Worm (Caenorhabditis elegans): ENCODE data around the gene emb-5.
"Not testable (repeated sequence)": the region's sequence is repeated elsewhere in the genome, so short reads cannot be mapped to it uniquely, and the experiment has no call there.

The emb-5 gene

DNA sequence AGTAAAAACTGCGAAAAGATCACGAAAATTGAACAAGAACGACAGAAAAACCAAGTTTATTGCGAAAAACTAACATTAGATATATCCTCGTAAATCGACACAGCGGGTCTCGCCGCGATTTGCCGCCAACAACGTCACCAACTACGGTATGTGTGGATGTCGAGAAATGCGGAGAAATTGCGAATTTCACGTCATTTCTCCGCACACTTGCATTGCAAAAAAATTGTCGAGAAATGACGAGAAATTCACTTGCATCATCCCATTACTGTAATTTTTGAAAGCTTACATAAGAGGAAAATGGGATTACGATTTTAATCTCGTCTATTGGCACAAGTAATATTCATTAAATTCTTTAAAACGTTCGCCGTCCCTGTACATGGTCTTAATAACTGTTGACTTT, 32.1 kb upstream of the emb-5 start (continued):
- TF ChIP-seq rcor-1 (GFP tag; IDR thresholded peaks at IDR 0.05) = peak; percentile 55

DNA sequence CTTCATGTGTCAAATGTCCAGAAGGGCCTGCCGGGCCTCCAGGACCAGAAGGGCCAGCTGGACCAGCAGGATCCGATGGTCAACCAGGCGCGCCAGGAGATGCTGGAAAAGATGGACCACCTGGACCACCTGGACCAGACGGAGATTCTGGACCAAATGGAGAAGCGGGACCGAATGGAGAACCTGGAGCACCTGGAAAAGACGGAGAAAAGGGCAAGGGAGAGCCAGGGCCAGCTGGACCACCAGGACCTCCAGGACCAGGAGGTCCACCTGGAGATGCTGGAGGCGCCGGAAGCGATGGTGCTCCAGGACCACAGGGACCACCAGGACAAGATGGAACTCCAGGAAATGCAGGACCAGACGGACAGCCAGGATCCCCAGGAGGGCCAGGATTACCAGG, 28.2 kb upstream of the emb-5 start:
- TF ChIP-seq unc-130 (GFP tag; optimal IDR thresholded peaks at IDR 0.05) = no peak
- TF ChIP-seq Y53F4B.3 (GFP tag; IDR thresholded peaks at IDR 0.05) = no peak
- no peak for TF ChIP-seq lir-1 (GFP tag; conservative IDR thresholded peaks at IDR 0.05)
- peak; percentile 93 for TF ChIP-seq zfh-2 (GFP tag; conservative IDR thresholded peaks at IDR 0.05)
- TF ChIP-seq cebp-2 (GFP tag; IDR thresholded peaks at IDR 0.05) = no peak
- peak; percentile 90 for TF ChIP-seq egrh-3 (GFP tag; IDR thresholded peaks at IDR 0.05)
- TF ChIP-seq repo-1 (tag; optimal IDR thresholded peaks at IDR 0.05) = no peak

DNA sequence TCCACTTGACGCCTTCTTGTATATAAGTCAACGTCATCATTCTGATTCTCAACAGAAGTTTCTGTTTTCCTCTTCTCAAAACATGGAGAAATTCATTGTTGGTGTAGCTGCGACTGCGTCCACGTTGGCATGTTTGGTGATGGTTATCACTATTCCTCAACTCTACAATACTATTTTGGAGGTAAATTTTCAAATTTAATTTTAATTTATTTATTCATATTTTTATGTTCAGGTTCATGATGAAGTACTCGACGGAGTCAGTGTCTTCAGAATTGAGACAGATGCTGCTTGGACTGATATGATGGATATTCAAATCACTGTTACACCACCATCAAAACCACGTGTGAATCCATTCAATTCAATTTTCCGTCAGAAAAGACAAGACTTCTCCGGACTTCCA, 27.6 kb upstream of the emb-5 start, which contains the start of gene col-89:
Gene col-89 (plus strand): TSS at position 19 of the 400 bp plus-strand sequence.
- TF ChIP-seq fkh-3 (tag; optimal IDR thresholded peaks at IDR 0.05) = no peak
- no peak for TF ChIP-seq F23B12.7 (tag; optimal IDR thresholded peaks at IDR 0.05; ENCODE audit: insufficient read depth)
- no peak for TF ChIP-seq him-1 (tag; optimal IDR thresholded peaks at IDR 0.05)
- no peak for TF ChIP-seq ccch-3 (GFP tag; optimal IDR thresholded peaks at IDR 0.05)
- TF ChIP-seq lin-35 (GFP tag; optimal IDR thresholded peaks at IDR 0.05) = no peak
- TF ChIP-seq rcor-1 (GFP tag; IDR thresholded peaks at IDR 0.05) = no peak
- no peak for TF ChIP-seq unc-62 (GFP tag; optimal IDR thresholded peaks at IDR 0.05)

DNA sequence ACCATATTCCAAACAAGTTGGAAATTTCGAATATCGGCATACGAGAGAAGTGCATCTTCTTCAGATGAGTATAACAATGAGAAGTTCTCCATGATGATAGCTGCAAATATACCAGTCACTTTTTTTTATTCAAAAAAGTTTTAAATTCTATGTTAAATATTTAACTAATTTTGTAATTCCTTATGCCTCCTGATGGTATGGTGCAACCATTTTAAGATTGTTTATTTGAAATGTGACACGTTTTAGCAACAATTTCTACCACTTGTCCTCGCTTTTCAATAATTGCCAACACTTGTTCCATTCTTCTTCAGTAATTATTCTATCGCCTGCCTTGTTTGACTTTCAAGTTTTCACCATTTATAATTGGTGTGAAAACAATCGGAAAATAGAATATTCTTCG, 25.5 kb upstream of the emb-5 start, which contains the start of gene F17C8.6:
Gene F17C8.6 (minus strand): TSS at position 101 of the 400 bp plus-strand sequence.
- TF ChIP-seq atf-7 (tag; optimal IDR thresholded peaks at IDR 0.05) = no peak
- no peak for TF ChIP-seq Y56A3A.18 (GFP tag; IDR thresholded peaks at IDR 0.05)
- no peak for TF ChIP-seq egl-44 (GFP tag; IDR thresholded peaks at IDR 0.05)
- TF ChIP-seq sdz-38 (tag; optimal IDR thresholded peaks at IDR 0.05) = no peak

DNA sequence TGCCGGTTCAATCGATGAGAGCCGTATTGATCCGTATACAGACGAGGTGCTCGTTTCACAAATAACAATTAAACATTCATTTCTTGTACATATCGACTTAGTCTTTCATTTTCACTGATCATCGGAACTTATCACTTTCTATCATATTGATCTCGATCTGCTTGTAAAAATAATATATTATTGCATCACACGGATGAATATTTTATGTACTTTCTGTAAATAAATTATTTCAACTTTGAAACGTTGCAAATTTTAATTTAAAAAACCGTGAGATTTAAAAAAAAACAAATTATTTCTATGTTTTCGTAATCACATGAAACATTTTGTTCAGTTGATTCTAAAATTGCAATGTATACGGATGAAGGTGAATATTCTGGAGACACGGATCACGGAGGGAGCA, 22.1 kb upstream of the emb-5 start, which contains the start of gene twk-6:
Gene twk-6 (plus strand): TSS at position 301 of the 400 bp plus-strand sequence.
- not testable (repeated sequence) for TF ChIP-seq hmg-20 (GFP tag; IDR thresholded peaks at IDR 0.05); Y95B8A.8 (GFP tag; IDR thresholded peaks at IDR 0.05); attf-3 (GFP tag; conservative IDR thresholded peaks at IDR 0.05)

DNA sequence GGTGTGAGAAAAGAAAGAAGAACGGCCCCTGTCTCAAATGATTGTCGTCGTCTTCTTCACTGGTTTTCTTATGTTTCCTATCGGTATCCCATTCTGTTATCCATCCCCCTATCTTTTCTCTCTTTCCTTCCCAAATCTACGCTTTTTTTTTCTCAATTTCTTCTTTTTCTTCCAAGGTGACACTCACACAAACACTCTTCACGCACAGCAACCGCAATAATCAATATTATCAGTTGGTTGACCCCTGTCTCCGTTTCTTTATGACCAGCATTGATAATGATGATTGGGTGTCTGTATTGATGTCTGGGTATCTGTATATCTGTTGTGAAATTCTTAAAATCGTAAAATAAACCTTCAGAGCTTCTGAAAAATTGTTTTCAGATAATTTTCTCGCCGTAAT, 20.4 kb upstream of the emb-5 start:
- no peak for TF ChIP-seq dox-1 (GFP tag; IDR thresholded peaks at IDR 0.05)
- TF ChIP-seq efl-1 (GFP tag; optimal IDR thresholded peaks at IDR 0.05) = no peak
- TF ChIP-seq xnd-1 (tag; optimal IDR thresholded peaks at IDR 0.05) = no peak
- TF ChIP-seq nhr-80 (tag; optimal IDR thresholded peaks at IDR 0.05) = peak; percentile 32
- TF ChIP-seq F10E7.11 (tag; optimal IDR thresholded peaks at IDR 0.05) = no peak
- TF ChIP-seq F57A8.1 (GFP tag; optimal IDR thresholded peaks at IDR 0.05) = no peak
- no peak for TF ChIP-seq nfya-1 (tag; optimal IDR thresholded peaks at IDR 0.05; ENCODE audit: borderline replicate concordance, insufficient read depth)
- TF ChIP-seq K11D2.4 (GFP tag; IDR thresholded peaks at IDR 0.05) = no peak
- TF ChIP-seq cebp-1 (GFP tag; IDR thresholded peaks at IDR 0.05) = no peak
- TF ChIP-seq cebp-1 (tag; optimal IDR thresholded peaks at IDR 0.05) = peak; percentile 48
- TF ChIP-seq hmg-1.2 (GFP tag; IDR thresholded peaks at IDR 0.05) = no peak

Data from whole organism, young adult.